Worm (Caenorhabditis elegans) whole organism, L3 larva: Measurements from ENCODE around the gene srbc-10.

ENCODE experiments used
- ZK546.5 ChIP-seq: sonication (generic microtip); optimal IDR thresholded peaks from 2 replicates; lab custom pipeline; 2017; ENCODE audit warnings: missing biosample characterization, missing genetic modification characterization
- aly-2 ChIP-seq: fragments of 150-350 bp; optimal IDR thresholded peaks from 2 replicates; lab custom pipeline; 2014; ENCODE audit warnings: missing biosample characterization, missing genetic modification characterization
- ama-1 ChIP-seq: fragments of 150-350 bp; optimal IDR thresholded peaks from 2 replicates; lab custom pipeline; 2018
- ceh-16 ChIP-seq: sonication (generic microtip); optimal IDR thresholded peaks from 2 replicates; lab custom pipeline; 2017; ENCODE audit warnings: missing biosample characterization, missing genetic modification characterization
- ceh-28 ChIP-seq: fragments of 150-350 bp; optimal IDR thresholded peaks from 2 replicates; lab custom pipeline; 2014; ENCODE audit warnings: missing biosample characterization, missing genetic modification reagents, missing genetic modification characterization
- ceh-82 ChIP-seq: fragments of 150-350 bp; optimal IDR thresholded peaks from 2 replicates; lab custom pipeline; 2014; ENCODE audit warnings: missing biosample characterization, missing genetic modification characterization
- ceh-9 ChIP-seq: sonication (generic microtip); optimal IDR thresholded peaks from 2 replicates; lab custom pipeline; 2018; ENCODE audit warnings: missing biosample characterization, missing genetic modification characterization
- daf-12 ChIP-seq: fragments of 150-350 bp; optimal IDR thresholded peaks from 2 replicates; lab custom pipeline; 2014; ENCODE audit warnings: missing biosample characterization, missing genetic modification reagents, missing genetic modification characterization
- egl-27 ChIP-seq: sonication (generic microtip); optimal IDR thresholded peaks from 4 replicates; lab custom pipeline; 2017; ENCODE audit warnings: missing biosample characterization, missing genetic modification reagents, missing genetic modification characterization
- egl-5 ChIP-seq: fragments of 150-350 bp; optimal IDR thresholded peaks from 2 replicates; lab custom pipeline; 2017; ENCODE audit warnings: missing biosample characterization, missing genetic modification reagents, missing genetic modification characterization, inconsistent platforms
- elt-1 ChIP-seq: fragments of 150-350 bp; optimal IDR thresholded peaks from 2 replicates; lab custom pipeline; 2014; ENCODE audit warnings: missing biosample characterization, missing genetic modification characterization
- elt-2 ChIP-seq: sonication (generic microtip); optimal IDR thresholded peaks from 2 replicates; lab custom pipeline; 2016; ENCODE audit warnings: missing genetic modification reagents, mild to moderate bottlenecking, missing genetic modification characterization, missing compliant biosample characterization
- elt-3 ChIP-seq, 3 experiments: fragments of 150-350 bp in 1 of 3; sonication (generic microtip) in 2 of 3; optimal IDR thresholded peaks; 2 replicates in 2 of 3; 4 replicates in 1 of 3; lab custom pipeline; 2014 to 2017; ENCODE audit warnings: missing biosample characterization in 3 of 3, missing genetic modification characterization in 3 of 3
- eor-1 ChIP-seq, 2 experiments: fragments of 150-350 bp; optimal IDR thresholded peaks; 2 replicates each; lab custom pipeline; 2014 to 2018; ENCODE audit warnings: missing biosample characterization in 2 of 2, missing genetic modification characterization in 2 of 2
- fkh-10 ChIP-seq: sonication (generic microtip); optimal IDR thresholded peaks from 2 replicates; lab custom pipeline; 2017; ENCODE audit warnings: missing biosample characterization, missing genetic modification reagents, missing genetic modification characterization
- fkh-2 ChIP-seq: fragments of 150-350 bp; optimal IDR thresholded peaks from 2 replicates; lab custom pipeline; 2014; ENCODE audit warnings: missing biosample characterization, missing genetic modification reagents, missing genetic modification characterization
- fos-1 ChIP-seq: fragments of 150-350 bp; optimal IDR thresholded peaks from 2 replicates; lab custom pipeline; 2014; ENCODE audit warnings: missing biosample characterization, missing genetic modification characterization
- hmg-11 ChIP-seq: sonication (generic microtip); optimal IDR thresholded peaks from 2 replicates; lab custom pipeline; 2016; ENCODE audit warnings: missing genetic modification characterization, missing compliant biosample characterization
- jun-1 ChIP-seq: fragments of 150-350 bp; optimal IDR thresholded peaks from 2 replicates; lab custom pipeline; 2014; ENCODE audit warnings: missing biosample characterization, missing genetic modification reagents, missing genetic modification characterization
- lin-15B ChIP-seq: fragments of 150-350 bp; optimal IDR thresholded peaks from 2 replicates; lab custom pipeline; 2014; ENCODE audit warnings: missing biosample characterization, missing genetic modification characterization
- lin-39 ChIP-seq: fragments of 150-350 bp; optimal IDR thresholded peaks from 2 replicates; lab custom pipeline; 2018; ENCODE audit warnings: missing biosample characterization, missing genetic modification reagents, missing genetic modification characterization
- nfya-1 ChIP-seq: sonication (generic microtip); optimal IDR thresholded peaks from 2 replicates; lab custom pipeline; 2017; ENCODE audit warnings: missing genetic modification characterization, mild to moderate bottlenecking, missing compliant biosample characterization, antibody characterized with exemption, moderate library complexity; ENCODE audit not compliant: insufficient read depth
- nhr-23 ChIP-seq: fragments of 150-350 bp; optimal IDR thresholded peaks from 2 replicates; lab custom pipeline; 2014; ENCODE audit warnings: missing biosample characterization, missing genetic modification reagents, missing genetic modification characterization
- nhr-237 ChIP-seq: fragments of 150-350 bp; optimal IDR thresholded peaks from 2 replicates; lab custom pipeline; 2014; ENCODE audit warnings: missing biosample characterization, missing genetic modification characterization
- nhr-25 ChIP-seq: sonication (generic microtip); optimal IDR thresholded peaks from 2 replicates; lab custom pipeline; 2017; ENCODE audit warnings: missing biosample characterization, missing genetic modification characterization
- nhr-28 ChIP-seq: fragments of 150-350 bp; optimal IDR thresholded peaks from 2 replicates; lab custom pipeline; 2014; ENCODE audit warnings: missing biosample characterization, missing genetic modification characterization
- nhr-43 ChIP-seq: sonication (generic microtip); optimal IDR thresholded peaks from 2 replicates; lab custom pipeline; 2016; ENCODE audit warnings: mild to moderate bottlenecking, missing genetic modification characterization, missing compliant biosample characterization; ENCODE audit not compliant: poor library complexity, severe bottlenecking
- nhr-67 ChIP-seq: fragments of 150-350 bp; optimal IDR thresholded peaks from 2 replicates; lab custom pipeline; 2014; ENCODE audit warnings: missing biosample characterization, missing genetic modification characterization
- nhr-76 ChIP-seq: fragments of 150-350 bp; sonication (generic microtip); optimal IDR thresholded peaks from 5 replicates; lab custom pipeline; 2014; ENCODE audit warnings: missing biosample characterization, missing genetic modification characterization
- nhr-77 ChIP-seq: fragments of 150-350 bp; optimal IDR thresholded peaks from 2 replicates; lab custom pipeline; 2014; ENCODE audit warnings: missing biosample characterization, missing genetic modification characterization
- pqm-1 ChIP-seq: fragments of 150-350 bp; optimal IDR thresholded peaks from 2 replicates; lab custom pipeline; 2017; ENCODE audit warnings: missing biosample characterization, missing genetic modification characterization, inconsistent platforms
- sea-2 ChIP-seq: fragments of 150-350 bp; sonication (generic microtip); optimal IDR thresholded peaks from 4 replicates; lab custom pipeline; 2014; ENCODE audit warnings: missing biosample characterization, missing genetic modification reagents, missing genetic modification characterization
- skn-1 ChIP-seq: fragments of 150-350 bp; optimal IDR thresholded peaks from 2 replicates; lab custom pipeline; 2014; ENCODE audit warnings: missing biosample characterization, missing genetic modification characterization
- snpc-4 ChIP-seq: fragments of 150-350 bp; optimal IDR thresholded peaks from 2 replicates; lab custom pipeline; 2014; ENCODE audit warnings: missing biosample characterization, missing genetic modification characterization
- tbx-2 ChIP-seq: sonication (generic microtip); optimal IDR thresholded peaks from 2 replicates; lab custom pipeline; 2016; ENCODE audit warnings: mild to moderate bottlenecking, missing genetic modification characterization, missing compliant biosample characterization
- unc-39 ChIP-seq: sonication (generic microtip); optimal IDR thresholded peaks from 4 replicates; lab custom pipeline; 2017; ENCODE audit warnings: missing biosample characterization, missing genetic modification characterization
- unc-62 ChIP-seq: fragments of 150-350 bp; sonication (generic microtip); optimal IDR thresholded peaks from 4 replicates; lab custom pipeline; 2014; ENCODE audit warnings: missing biosample characterization, missing genetic modification reagents, missing genetic modification characterization
- ztf-11 ChIP-seq: fragments of 150-350 bp; optimal IDR thresholded peaks from 2 replicates; lab custom pipeline; 2014; ENCODE audit warnings: missing biosample characterization, missing genetic modification characterization

The srbc-10 gene

DNA sequence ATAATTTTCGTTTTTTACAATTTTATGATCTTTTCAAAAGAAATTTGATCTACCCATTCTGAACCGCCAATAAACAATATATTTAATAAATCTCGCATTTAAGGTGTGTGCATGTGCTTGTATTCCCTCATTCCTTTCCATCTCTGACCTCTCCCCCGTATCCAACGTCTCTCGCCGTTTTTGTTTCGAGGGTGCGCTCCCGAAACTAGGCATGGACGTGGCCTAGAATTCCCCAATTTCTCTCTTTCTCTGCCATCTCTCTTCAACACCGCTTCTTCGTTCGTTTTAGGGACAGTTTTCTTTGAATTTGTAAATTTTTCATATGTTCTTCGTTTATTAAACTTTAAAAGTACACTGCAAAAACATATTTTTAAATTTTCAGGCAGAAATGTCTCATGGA, 27.3 kb downstream of the srbc-10 start, which contains the start of gene F25E5.1:
Gene F25E5.1, plus strand, starts transcription at position 376 of the 400 bp plus-strand sequence.
- peak; percentile 71 for TF ChIP-seq nfya-1 (tag; lab: Kevin White, UChicago)
- TF ChIP-seq egl-5 (tag; lab: Kevin White, UChicago): peak; percentile 50
- TF ChIP-seq sea-2: no peak
- no peak for TF ChIP-seq lin-39 (tag; lab: Kevin White, UChicago)
- TF ChIP-seq fkh-10 (GFP tag; lab: Kevin White, UChicago): no peak
- TF ChIP-seq ceh-82: no peak
- TF ChIP-seq lin-15B (tag; lab: Kevin White, UChicago): peak; percentile 77
- no peak for TF ChIP-seq ceh-9 (tag; lab: Kevin White, UChicago)
- no peak for TF ChIP-seq nhr-237
- peak; percentile 65 for TF ChIP-seq nhr-25 (tag; lab: Kevin White, UChicago)
- TF ChIP-seq ama-1: no peak
- TF ChIP-seq nhr-28 (tag; lab: Kevin White, UChicago): no peak
- TF ChIP-seq nhr-23 (tag; lab: Kevin White, UChicago): no peak
- no peak for TF ChIP-seq unc-39 (tag; lab: Kevin White, UChicago)
- no peak for TF ChIP-seq ceh-16
- peak; percentile 80 for TF ChIP-seq hmg-11 (tag; lab: Kevin White, UChicago)
- TF ChIP-seq unc-62 (GFP tag; lab: Kevin White, UChicago): no peak
- TF ChIP-seq pqm-1 (tag; lab: Kevin White, UChicago): peak; percentile 39
- no peak for TF ChIP-seq fos-1 (tag; lab: Kevin White, UChicago)
- TF ChIP-seq daf-12 (tag; lab: Kevin White, UChicago): no peak
- no peak for TF ChIP-seq skn-1 (tag; lab: Kevin White, UChicago)
- TF ChIP-seq nhr-43: peak; percentile 57
- TF ChIP-seq elt-2 (tag; lab: Kevin White, UChicago): peak; percentile 40
- TF ChIP-seq ZK546.5: no peak
- no peak for TF ChIP-seq fkh-2 (tag; lab: Kevin White, UChicago)
- TF ChIP-seq snpc-4 (tag; lab: Kevin White, UChicago): peak; percentile 76
- no peak for TF ChIP-seq eor-1 (tag; optimal IDR thresholded peaks at IDR 0.05; lab: Kevin White, UChicago)

ce11 chrV:7464696-7465095, 28.1 kb downstream of the srbc-10 start, which contains the start of gene srh-89:
TSS of gene srh-89 (minus strand) at chrV:7464796.
- TF ChIP-seq nhr-77: no peak
- TF ChIP-seq nhr-237: no peak
- TF ChIP-seq elt-1 (tag; lab: Kevin White, UChicago): no peak
- no peak for TF ChIP-seq aly-2 (tag; lab: Kevin White, UChicago)
- no peak for TF ChIP-seq lin-15B (tag; lab: Kevin White, UChicago)
- TF ChIP-seq pqm-1 (tag; lab: Kevin White, UChicago): no peak

- no peak for TF ChIP-seq hmg-11 (tag; lab: Kevin White, UChicago)
- no peak for TF ChIP-seq nhr-67 (tag; lab: Kevin White, UChicago)
- TF ChIP-seq egl-27 (tag; lab: Kevin White, UChicago): no peak
- no peak for TF ChIP-seq unc-62 (GFP tag; lab: Kevin White, UChicago)
- no peak for TF ChIP-seq fkh-2 (tag; lab: Kevin White, UChicago)
- no peak for TF ChIP-seq pqm-1 (tag; lab: Kevin White, UChicago)
- no peak for TF ChIP-seq ceh-28 (tag; lab: Kevin White, UChicago)
- TF ChIP-seq nhr-76 (tag; lab: Kevin White, UChicago): no peak
- TF ChIP-seq elt-3 (tag; optimal IDR thresholded peaks at IDR 0.05; lab: Kevin White, UChicago): no peak
- TF ChIP-seq ceh-9 (tag; lab: Kevin White, UChicago): no peak
- TF ChIP-seq lin-15B (tag; lab: Kevin White, UChicago): no peak
- TF ChIP-seq aly-2 (tag; lab: Kevin White, UChicago): no peak
- TF ChIP-seq tbx-2 (tag; lab: Kevin White, UChicago): no peak
- no peak for TF ChIP-seq lin-39 (tag; lab: Kevin White, UChicago)
These were observed 31.9 kb downstream of the srbc-10 start, which contains the start of gene srh-92 for ce11 chrV:7460898-7461297. TSS of gene srh-92 (minus strand) at chrV:7460998.

DNA sequence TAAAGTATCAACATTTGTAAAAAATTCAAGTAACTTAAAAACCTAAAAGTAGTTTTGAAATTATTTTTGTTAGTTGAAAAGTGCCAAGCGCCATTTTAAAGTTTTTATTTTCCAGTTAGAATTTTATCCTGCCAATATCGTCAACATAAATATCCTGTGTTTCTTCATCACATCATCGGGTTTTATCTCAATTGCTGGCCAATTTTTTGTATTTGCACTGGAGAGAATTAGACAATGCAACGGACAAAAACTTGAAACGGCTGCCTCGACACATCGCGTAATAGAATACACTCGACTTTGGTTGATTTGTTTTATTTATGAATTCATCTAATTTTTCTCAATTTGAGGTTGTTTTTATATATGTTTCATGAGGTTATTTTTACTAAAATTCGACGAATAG, 37.8 kb downstream of the srbc-10 start, which contains the start of gene F25E5.2:
Gene F25E5.2, plus strand, starts transcription at position 301 of the 400 bp plus-strand sequence.
- no peak for TF ChIP-seq nhr-23 (tag; lab: Kevin White, UChicago)
- TF ChIP-seq snpc-4 (tag; lab: Kevin White, UChicago): no peak
- no peak for TF ChIP-seq lin-39 (tag; lab: Kevin White, UChicago)
- TF ChIP-seq nhr-43: no peak
- no peak for TF ChIP-seq unc-62 (GFP tag; lab: Kevin White, UChicago)
- no peak for TF ChIP-seq elt-3 (tag; optimal IDR thresholded peaks at IDR 0.05; lab: Kevin White, UChicago)
- TF ChIP-seq lin-15B (tag; lab: Kevin White, UChicago): no peak
- TF ChIP-seq egl-27 (tag; lab: Kevin White, UChicago): no peak
- TF ChIP-seq pqm-1 (tag; lab: Kevin White, UChicago): no peak
- no peak for TF ChIP-seq ZK546.5
- no peak for TF ChIP-seq ztf-11 (tag; lab: Kevin White, UChicago)
- TF ChIP-seq jun-1 (tag; lab: Kevin White, UChicago): no peak
- no peak for TF ChIP-seq ceh-9 (tag; lab: Kevin White, UChicago)
- TF ChIP-seq daf-12 (tag; lab: Kevin White, UChicago): no peak
- no peak for TF ChIP-seq eor-1 (tag; optimal IDR thresholded peaks at IDR 0.05; lab: Kevin White, UChicago)
- TF ChIP-seq fkh-2 (tag; lab: Kevin White, UChicago): no peak
